Worm (Caenorhabditis elegans) whole organism, late embryonic: ENCODE data around the gene mek-1.

Experiments used
- T23F11.4 ChIP-seq: fragments of 200-800 bp; sonication (Bioruptor generic); optimal IDR thresholded peaks from 2 replicates; lab custom pipeline; 2018; ENCODE audit warnings: mild to moderate bottlenecking, missing genetic modification characterization, missing compliant biosample characterization
- ceh-18 ChIP-seq: sonication (generic microtip); optimal IDR thresholded peaks from 2 replicates; lab custom pipeline; 2016; ENCODE audit warnings: missing genetic modification characterization, missing compliant biosample characterization
- ceh-2 ChIP-seq: sonication (generic microtip); optimal IDR thresholded peaks from 2 replicates; lab custom pipeline; 2016; ENCODE audit warnings: missing genotype, missing genetic modification characterization, missing compliant biosample characterization
- ceh-30 ChIP-seq: fragments of 150-350 bp; optimal IDR thresholded peaks from 2 replicates; lab custom pipeline; 2014; ENCODE audit warnings: missing biosample characterization, missing genetic modification characterization
- fkh-10 ChIP-seq: fragments of 150-350 bp; optimal IDR thresholded peaks from 2 replicates; lab custom pipeline; 2014; ENCODE audit warnings: missing biosample characterization, missing genetic modification reagents, missing genetic modification characterization
- pha-2 ChIP-seq: sonication (generic microtip); optimal IDR thresholded peaks from 2 replicates; lab custom pipeline; 2017; ENCODE audit warnings: mild to moderate bottlenecking, missing genetic modification characterization, missing compliant biosample characterization

ce11 chrX:7436912-7437311, 42.1 kb upstream of the mek-1 start:
- no peak for TF ChIP-seq T23F11.4 (GFP tag; lab: Kevin White, UChicago)
- TF ChIP-seq ceh-30 (tag; lab: Kevin White, UChicago): no peak
- no peak for TF ChIP-seq pha-2
- no peak for TF ChIP-seq ceh-2 (tag; lab: Kevin White, UChicago)
- no peak for TF ChIP-seq fkh-10 (GFP tag; lab: Kevin White, UChicago)
- TF ChIP-seq ceh-18 (tag; lab: Kevin White, UChicago): no peak
